Worm (Caenorhabditis elegans) whole organism, L4 larva: Measurements from ENCODE around the gene F53C11.9.
A peak's percentile ranks its signal among the peaks of the same experiment; 100 is the strongest.

Source experiments
- D1046.2 ChIP-seq: fragments of 200-800 bp; sonication (Bioruptor generic); IDR thresholded peaks from 2 replicates; pipeline ENCODE4 v1.3.6; 2022; ENCODE audit warnings: missing genetic modification characterization, missing compliant biosample characterization
- F49E8.2 ChIP-seq: sonication (generic microtip); optimal IDR thresholded peaks from 2 replicates; lab custom pipeline; 2016; ENCODE audit warnings: missing compliant biosample characterization, mild to moderate bottlenecking, missing genetic modification characterization, borderline replicate concordance
- T26A8.4 ChIP-seq: fragments of 200-800 bp; sonication (Bioruptor generic); IDR thresholded peaks from 2 replicates; pipeline ENCODE4 v1.3.6; 2022; ENCODE audit warnings: missing genetic modification characterization, missing compliant biosample characterization
- Y105C5A.15 ChIP-seq: fragments of 200-800 bp; sonication (Bioruptor generic); IDR thresholded peaks from 2 replicates; pipeline ENCODE4 v1.3.6; 2022; ENCODE audit warnings: missing genetic modification characterization, missing compliant biosample characterization
- Y5F2A.4 ChIP-seq: fragments of 200-800 bp; sonication (Bioruptor generic); optimal IDR thresholded peaks from 2 replicates; lab custom pipeline; 2018; ENCODE audit warnings: mild to moderate bottlenecking, missing genetic modification characterization, missing compliant biosample characterization
- aha-1 ChIP-seq: fragments of 150-350 bp; peaks from one replicate; lab custom pipeline; 2014; ENCODE audit warnings: missing biosample characterization, missing genetic modification characterization
- arid-1 ChIP-seq: fragments of 200-800 bp; sonication (Bioruptor generic); conservative IDR thresholded peaks from 2 replicates; pipeline ENCODE4 v1.3.6; 2022; ENCODE audit warnings: missing genetic modification reagents, missing genetic modification characterization, missing compliant biosample characterization
- ctbp-1 ChIP-seq: fragments of 200-800 bp; sonication (Bioruptor generic); IDR thresholded peaks from 2 replicates; pipeline ENCODE4 v1.3.6; 2022; ENCODE audit warnings: missing genetic modification reagents, missing genetic modification characterization, missing compliant biosample characterization
- daf-16 ChIP-seq, 3 experiments: sonication (generic microtip); optimal IDR thresholded peaks; 2 replicates each; lab custom pipeline; 2016 to 2017; ENCODE audit warnings: missing genetic modification characterization in 3 of 3, missing genetic modification reagents in 3 of 3, mild to moderate bottlenecking in 2 of 3, missing compliant biosample characterization in 2 of 3, missing biosample characterization in 1 of 3, moderate library complexity in 1 of 3
- daf-8 ChIP-seq: fragments of 200-800 bp; sonication (Bioruptor generic); IDR thresholded peaks from 2 replicates; pipeline ENCODE4 v1.3.6; 2022; ENCODE audit warnings: missing genetic modification characterization, missing compliant biosample characterization
- dmd-9 ChIP-seq: fragments of 200-800 bp; sonication (Bioruptor generic); IDR thresholded peaks from 2 replicates; pipeline ENCODE4 v1.3.6; 2022; ENCODE audit warnings: missing genetic modification reagents, missing genetic modification characterization, missing compliant biosample characterization
- dpl-1 ChIP-seq: fragments of 150-350 bp; optimal IDR thresholded peaks from 2 replicates; lab custom pipeline; 2014; ENCODE audit warnings: missing biosample characterization, missing genetic modification reagents, missing genetic modification characterization
- duxl-1 ChIP-seq: sonication (generic microtip); optimal IDR thresholded peaks from 2 replicates; lab custom pipeline; 2016; ENCODE audit warnings: mild to moderate bottlenecking, missing genetic modification characterization, moderate library complexity, missing compliant biosample characterization; ENCODE audit not compliant: poor library complexity
- egl-43 ChIP-seq: fragments of 200-800 bp; sonication (Bioruptor generic); IDR thresholded peaks from 2 replicates; pipeline ENCODE4 v1.3.6; 2022; ENCODE audit warnings: missing genetic modification reagents, missing genetic modification characterization, missing compliant biosample characterization
- hlh-30 ChIP-seq: sonication (generic microtip); optimal IDR thresholded peaks from 2 replicates; lab custom pipeline; 2017; ENCODE audit warnings: antibody characterized with exemption, mild to moderate bottlenecking, missing genetic modification characterization, missing compliant biosample characterization; ENCODE audit not compliant: insufficient read depth
- jun-1 ChIP-seq: fragments of 150-350 bp; optimal IDR thresholded peaks from 2 replicates; lab custom pipeline; 2014; ENCODE audit warnings: missing biosample characterization, missing genetic modification reagents, missing genetic modification characterization
- lin-1 ChIP-seq: fragments of 200-800 bp; sonication (Bioruptor generic); IDR thresholded peaks from 2 replicates; pipeline ENCODE4 v1.3.6; 2022; ENCODE audit warnings: missing genetic modification reagents, missing genetic modification characterization, missing compliant biosample characterization
- lin-29 ChIP-seq: fragments of 200-800 bp; sonication (Bioruptor generic); IDR thresholded peaks from 2 replicates; pipeline ENCODE4 v1.3.6; 2022; ENCODE audit warnings: missing genetic modification reagents, missing genetic modification characterization, missing compliant biosample characterization
- lin-38 ChIP-seq: fragments of 200-800 bp; sonication (Bioruptor generic); IDR thresholded peaks from 2 replicates; pipeline ENCODE4 v1.3.6; 2022; ENCODE audit warnings: missing genetic modification reagents, missing genetic modification characterization, missing compliant biosample characterization
- mes-2 ChIP-seq: sonication (generic microtip); optimal IDR thresholded peaks from 2 replicates; lab custom pipeline; 2016; ENCODE audit warnings: missing genotype, mild to moderate bottlenecking, missing genetic modification characterization, missing compliant biosample characterization; ENCODE audit not compliant: poor library complexity, severe bottlenecking
- mxl-3 ChIP-seq: fragments of 200-800 bp; sonication (Bioruptor generic); optimal IDR thresholded peaks from 2 replicates; lab custom pipeline; 2018; ENCODE audit warnings: mild to moderate bottlenecking, missing genetic modification characterization, missing compliant biosample characterization
- nhr-11 ChIP-seq: fragments of 150-350 bp; optimal IDR thresholded peaks from 2 replicates; lab custom pipeline; 2014; ENCODE audit warnings: missing biosample characterization, missing genetic modification characterization
- nhr-237 ChIP-seq: sonication (generic microtip); optimal IDR thresholded peaks from 2 replicates; lab custom pipeline; 2017; ENCODE audit warnings: missing biosample characterization, missing genetic modification characterization
- nhr-25 ChIP-seq: sonication (generic microtip); optimal IDR thresholded peaks from 2 replicates; lab custom pipeline; 2017; ENCODE audit warnings: missing genetic modification characterization, mild to moderate bottlenecking, missing compliant biosample characterization, antibody characterized with exemption, moderate library complexity, borderline replicate concordance; ENCODE audit not compliant: insufficient read depth
- nhr-28 ChIP-seq: fragments of 150-350 bp; optimal IDR thresholded peaks from 2 replicates; lab custom pipeline; 2014; ENCODE audit warnings: missing biosample characterization, missing genetic modification characterization
- nhr-42 ChIP-seq: fragments of 200-800 bp; sonication (Bioruptor generic); IDR thresholded peaks from 2 replicates; pipeline ENCODE4 v1.3.6; 2022; ENCODE audit warnings: missing genetic modification characterization, missing compliant biosample characterization
- nhr-6 ChIP-seq: fragments of 150-350 bp; optimal IDR thresholded peaks from 2 replicates; lab custom pipeline; 2014; ENCODE audit warnings: missing biosample characterization, missing genetic modification characterization
- nhr-76 ChIP-seq: fragments of 150-350 bp; optimal IDR thresholded peaks from 2 replicates; lab custom pipeline; 2014; ENCODE audit warnings: missing biosample characterization, missing genetic modification characterization
- pqm-1 ChIP-seq: sonication (generic microtip); optimal IDR thresholded peaks from 2 replicates; lab custom pipeline; 2017; ENCODE audit warnings: missing biosample characterization, missing genetic modification characterization
- rbr-2 ChIP-seq: sonication (generic microtip); optimal IDR thresholded peaks from 2 replicates; lab custom pipeline; 2016; ENCODE audit warnings: missing genotype, missing genetic modification characterization, missing compliant biosample characterization
- skn-1 ChIP-seq: fragments of 150-350 bp; optimal IDR thresholded peaks from 2 replicates; lab custom pipeline; 2014; ENCODE audit warnings: missing biosample characterization, missing genetic modification characterization
- spr-3 ChIP-seq: fragments of 200-800 bp; sonication (Bioruptor generic); optimal IDR thresholded peaks from 2 replicates; lab custom pipeline; 2018; ENCODE audit warnings: mild to moderate bottlenecking, missing genetic modification characterization, missing compliant biosample characterization
- unc-62 ChIP-seq, 3 experiments: fragments of 150-350 bp in 1 of 3; sonication (generic microtip); optimal IDR thresholded peaks in 2 of 3; peaks in 1 of 3; 1 replicate in 1 of 3; 2 replicates in 2 of 3; lab custom pipeline; 2014 to 2017; ENCODE audit warnings: missing biosample characterization in 3 of 3, missing genetic modification characterization in 3 of 3, missing genetic modification reagents in 3 of 3, missing genotype in 1 of 3
- zfp-2 ChIP-seq: sonication (generic microtip); optimal IDR thresholded peaks from 2 replicates; lab custom pipeline; 2016; ENCODE audit warnings: mild to moderate bottlenecking, missing genetic modification characterization, missing compliant biosample characterization
- zip-2 ChIP-seq: fragments of 150-350 bp; optimal IDR thresholded peaks from 2 replicates; lab custom pipeline; 2014; ENCODE audit warnings: missing biosample characterization, missing genetic modification characterization
- ztf-7 ChIP-seq: fragments of 150-350 bp; optimal IDR thresholded peaks from 2 replicates; lab custom pipeline; 2014; ENCODE audit warnings: missing biosample characterization, missing genetic modification characterization

Gene F53C11.9

DNA sequence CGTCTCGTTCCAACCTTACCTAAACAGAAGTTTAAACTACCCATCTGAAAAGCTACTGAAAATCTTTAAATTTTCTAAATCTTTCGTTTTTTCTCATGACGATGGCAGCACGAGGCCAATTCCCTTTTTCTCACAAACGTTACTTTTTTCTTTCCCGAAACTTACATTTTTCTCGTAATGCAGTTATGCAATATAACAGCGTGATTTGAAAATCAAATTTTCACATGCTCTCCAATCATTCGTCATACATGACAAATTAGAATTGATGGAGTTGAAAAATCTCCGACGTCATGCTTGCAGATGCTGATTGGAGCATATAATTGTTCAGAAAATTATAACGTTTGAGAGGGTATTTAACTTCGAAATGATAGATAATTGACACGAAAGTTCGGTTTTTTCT is 14.1 kb upstream of the F53C11.9 start:
- no peak for TF ChIP-seq rbr-2
- TF ChIP-seq ztf-7 (tag; lab: Kevin White, UChicago) = no peak
- TF ChIP-seq aha-1 = no peak
- no peak for TF ChIP-seq dmd-9 (GFP tag; lab: Robert Waterston, UW)
- no peak for TF ChIP-seq T26A8.4
- peak; percentile 56 for TF ChIP-seq nhr-11 (tag; lab: Kevin White, UChicago)

DNA sequence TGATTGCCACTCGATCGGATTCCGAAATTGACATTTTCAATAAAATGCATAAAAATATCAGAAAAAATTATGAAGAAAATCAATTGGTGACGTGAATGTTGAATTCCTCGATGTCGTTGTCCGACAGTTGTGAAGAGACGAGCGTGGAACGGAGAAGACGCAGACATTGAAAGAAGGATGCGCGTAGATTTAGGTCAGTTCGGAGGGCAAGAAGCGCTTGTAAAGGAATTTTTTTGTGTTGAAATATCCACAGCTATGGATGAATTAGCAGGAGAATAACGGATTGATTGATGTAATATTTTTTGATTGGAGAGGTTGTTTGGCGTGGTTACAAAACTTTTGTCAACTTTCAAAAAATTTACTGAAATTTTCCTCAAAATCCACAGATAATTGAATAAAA is 9.4 kb upstream of the F53C11.9 start, which contains the start of gene F20G2.3:
Gene F20G2.3 (minus strand): TSS at position 101 of the 400 bp plus-strand sequence.
- TF ChIP-seq lin-38 (GFP tag; lab: Robert Waterston, UW) (no peak), mxl-3 (no peak), skn-1 (tag; lab: Kevin White, UChicago) (no peak), aha-1 (no peak), mes-2 (no peak), rbr-2 (no peak), nhr-237 (tag; lab: Kevin White, UChicago) (no peak), nhr-76 (tag; lab: Kevin White, UChicago) (no peak), daf-8 (no peak), arid-1 (GFP tag; lab: Robert Waterston, UW) (no peak), spr-3 (GFP tag; lab: Kevin White, UChicago) (no peak), F49E8.2 (tag; lab: Kevin White, UChicago) (no peak), duxl-1 (tag; lab: Kevin White, UChicago) (no peak), D1046.2 (GFP tag; lab: Robert Waterston, UW) (no peak), lin-29 (GFP tag; lab: Robert Waterston, UW) (no peak), Y105C5A.15 (no peak), ctbp-1 (no peak)

DNA sequence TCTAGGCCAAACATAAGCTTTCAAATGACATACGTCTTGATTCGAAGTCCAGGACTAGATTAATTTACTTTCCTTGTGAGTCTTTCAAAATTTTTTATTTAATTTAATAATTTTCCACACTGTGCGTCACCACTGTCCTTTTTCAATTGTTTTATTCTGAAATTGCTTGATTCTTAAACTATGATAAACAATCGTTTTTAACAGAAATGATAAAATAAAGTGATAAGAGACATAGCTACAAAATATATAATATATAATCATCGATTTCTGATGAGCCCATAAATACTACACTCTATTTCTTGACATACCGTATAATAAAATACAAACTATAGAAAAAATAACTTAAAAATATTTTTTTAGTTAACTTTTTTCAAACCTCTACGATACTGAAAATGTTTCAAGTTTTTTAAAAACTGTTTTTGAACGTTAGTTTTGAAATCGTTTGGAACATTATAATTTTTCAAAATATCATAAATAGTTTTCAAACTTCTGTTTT is 8.8 kb upstream of the F53C11.9 start, which contains the start of gene nas-24:
Gene nas-24 (plus strand): TSS at position 446 of the 496 bp plus-strand sequence.
- TF ChIP-seq nhr-6 (tag; lab: Kevin White, UChicago) (no peak), jun-1 (tag; lab: Kevin White, UChicago) (no peak), nhr-28 (tag; lab: Kevin White, UChicago) (peak; percentile 83), pqm-1 (tag; lab: Kevin White, UChicago) (peak; percentile 21), aha-1 (no peak), unc-62 (GFP tag; optimal IDR thresholded peaks at IDR 0.05 in 1 of 2; lab: Kevin White, UChicago) (peak in 1 of 2 experiments; percentile 20), unc-62 (tag; optimal IDR thresholded peaks at IDR 0.05; lab: Kevin White, UChicago) (no peak), nhr-42 (GFP tag; lab: Robert Waterston, UW) (no peak), Y5F2A.4 (GFP tag; lab: Kevin White, UChicago) (no peak), lin-1 (no peak), zfp-2 (tag; lab: Kevin White, UChicago) (no peak), Y105C5A.15 (no peak), zip-2 (tag; lab: Kevin White, UChicago) (no peak), lin-38 (GFP tag; lab: Robert Waterston, UW) (no peak), daf-16 (GFP tag; optimal IDR thresholded peaks at IDR 0.05; lab: Kevin White, UChicago) (no peak), daf-16 (tag; optimal IDR thresholded peaks at IDR 0.05; lab: Kevin White, UChicago) (no peak), nhr-25 (tag; lab: Kevin White, UChicago) (no peak), egl-43 (GFP tag; lab: Robert Waterston, UW) (no peak), hlh-30 (tag; lab: Kevin White, UChicago) (no peak), rbr-2 (no peak)

DNA sequence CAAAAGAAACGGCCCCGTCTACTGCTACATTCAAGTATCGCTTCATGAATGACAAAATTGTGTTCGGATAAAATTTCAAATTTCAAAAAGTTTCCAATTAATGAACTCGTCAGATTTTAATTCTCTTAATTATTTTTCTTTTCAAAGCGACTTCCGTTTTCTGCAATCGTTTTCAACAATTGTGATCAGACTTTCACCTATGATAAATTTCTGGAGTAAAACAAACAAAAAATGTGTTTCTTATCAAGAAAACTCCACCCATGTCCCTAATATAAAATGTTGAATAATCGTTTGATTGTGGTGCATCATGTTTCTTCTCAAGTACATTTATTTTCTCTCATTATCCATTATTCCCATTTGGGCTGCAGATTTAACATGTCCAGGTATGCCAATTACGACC is 6.6 kb upstream of the F53C11.9 start, which contains the start of gene F20G2.5:
Gene F20G2.5 (plus strand): TSS at position 301 of the 400 bp plus-strand sequence.
- TF ChIP-seq dpl-1 (GFP tag; lab: Kevin White, UChicago) (no peak), nhr-28 (tag; lab: Kevin White, UChicago) (peak; percentile 49)
- TF ChIP-seq, all 104 proteins: peak for 1
